Fruit fly (Drosophila melanogaster) whole organism: ENCODE results near the gene ATPsynC.

ENCODE experiments used
- pan ChIP-seq: fragments of >200 bp; optimal IDR thresholded peaks from 2 replicates; lab custom pipeline; 2017
- psq ChIP-seq: fragments of >200 bp; optimal IDR thresholded peaks from 2 replicates; lab custom pipeline; 2017

- TF ChIP-seq psq (lab: Kevin White, UChicago): no peak
- TF ChIP-seq pan: no peak
These were observed 37.9 kb upstream of the ATPsynC start, which contains the start of gene CAH6 for dm6 chr3R:31257299-31257698.
